Worm (Caenorhabditis elegans) whole organism, young adult: ENCODE results near the gene F46B6.12.

Experiments used
- C06A6.2 ChIP-seq: fragments of 200-800 bp; sonication (Bioruptor generic); conservative IDR thresholded peaks from 2 replicates; pipeline ENCODE4 v1.3.6; 2022; ENCODE audit warnings: missing genetic modification characterization, missing compliant biosample characterization
- F23B12.7 ChIP-seq: sonication (generic microtip); optimal IDR thresholded peaks from 2 replicates; lab custom pipeline; 2017; ENCODE audit warnings: missing genetic modification characterization, mild to moderate bottlenecking, missing compliant biosample characterization, antibody characterized with exemption, moderate library complexity; ENCODE audit not compliant: insufficient read depth
- F37B4.10 ChIP-seq: fragments of 200-800 bp; sonication (Bioruptor generic); IDR thresholded peaks from 2 replicates; pipeline ENCODE4 v1.3.6; 2022; ENCODE audit warnings: missing genetic modification characterization, missing compliant biosample characterization
- F39B2.1 ChIP-seq: fragments of 200-800 bp; sonication (Bioruptor generic); IDR thresholded peaks from 2 replicates; pipeline ENCODE4 v1.3.6; 2022; ENCODE audit warnings: missing genetic modification reagents, missing genetic modification characterization, missing compliant biosample characterization
- T26A5.8 ChIP-seq: sonication (generic microtip); optimal IDR thresholded peaks from 2 replicates; lab custom pipeline; 2016; ENCODE audit warnings: missing genetic modification characterization, missing compliant biosample characterization
- Y56A3A.18 ChIP-seq: fragments of 200-800 bp; sonication (Bioruptor generic); IDR thresholded peaks from 2 replicates; pipeline ENCODE4 v1.3.6; 2022; ENCODE audit warnings: missing genetic modification reagents, missing genetic modification characterization, missing compliant biosample characterization
- ZK185.1 ChIP-seq: sonication (generic microtip); optimal IDR thresholded peaks from 2 replicates; lab custom pipeline; 2016; ENCODE audit warnings: mild to moderate bottlenecking, missing genetic modification characterization, missing compliant biosample characterization; ENCODE audit not compliant: poor library complexity, severe bottlenecking
- aptf-2 ChIP-seq: fragments of 200-800 bp; sonication (Bioruptor generic); conservative IDR thresholded peaks from 2 replicates; pipeline ENCODE4 v1.3.6; 2022; ENCODE audit warnings: missing genetic modification reagents, missing genetic modification characterization, missing compliant biosample characterization
- ccch-3 ChIP-seq: fragments of 200-800 bp; sonication (Bioruptor generic); optimal IDR thresholded peaks from 2 replicates; lab custom pipeline; 2018; ENCODE audit warnings: mild to moderate bottlenecking, missing genetic modification characterization, missing compliant biosample characterization
- ceh-40 ChIP-seq: fragments of 200-800 bp; sonication (Bioruptor generic); IDR thresholded peaks from 2 replicates; pipeline ENCODE4 v1.3.6; 2022; ENCODE audit warnings: missing genetic modification characterization, missing compliant biosample characterization
- die-1 ChIP-seq: sonication (generic microtip); optimal IDR thresholded peaks from 2 replicates; lab custom pipeline; 2016; ENCODE audit warnings: missing genotype, mild to moderate bottlenecking, missing genetic modification characterization, missing compliant biosample characterization
- dpl-1 ChIP-seq: fragments of 150-350 bp; optimal IDR thresholded peaks from 2 replicates; lab custom pipeline; 2014; ENCODE audit warnings: missing biosample characterization, missing genetic modification reagents, missing genetic modification characterization
- efl-1 ChIP-seq: fragments of 150-350 bp; optimal IDR thresholded peaks from 2 replicates; lab custom pipeline; 2014; ENCODE audit warnings: missing biosample characterization, missing genetic modification reagents, missing genetic modification characterization
- ekl-4 ChIP-seq: fragments of 200-800 bp; sonication (Bioruptor generic); IDR thresholded peaks from 2 replicates; pipeline ENCODE4 v1.3.6; 2022; ENCODE audit warnings: missing genetic modification reagents, missing genetic modification characterization, missing compliant biosample characterization
- him-1 ChIP-seq: sonication (generic microtip); optimal IDR thresholded peaks from 2 replicates; lab custom pipeline; 2016; ENCODE audit warnings: missing genotype, missing genetic modification reagents, missing genetic modification characterization, missing compliant biosample characterization
- hlh-26 ChIP-seq: fragments of 200-800 bp; sonication (Bioruptor generic); conservative IDR thresholded peaks from 2 replicates; pipeline ENCODE4 v1.3.6; 2022; ENCODE audit warnings: missing genetic modification reagents, missing genetic modification characterization, missing compliant biosample characterization
- hmg-1.2 ChIP-seq: fragments of 200-800 bp; sonication (Bioruptor generic); IDR thresholded peaks from 2 replicates; pipeline ENCODE4 v1.3.6; 2022; ENCODE audit warnings: missing genetic modification reagents, missing genetic modification characterization, missing compliant biosample characterization
- lag-1 ChIP-seq: fragments of 200-800 bp; sonication (Bioruptor generic); IDR thresholded peaks from 2 replicates; pipeline ENCODE4 v1.3.6; 2022; ENCODE audit warnings: missing genetic modification reagents, missing genetic modification characterization, missing compliant biosample characterization
- let-607 ChIP-seq, 2 experiments: fragments of 200-800 bp in 1 of 2; sonication (Bioruptor generic) in 1 of 2; sonication (generic microtip) in 1 of 2; optimal IDR thresholded peaks; 2 replicates each; lab custom pipeline; 2016 to 2018; ENCODE audit warnings: mild to moderate bottlenecking in 2 of 2, missing compliant biosample characterization in 2 of 2, missing genetic modification characterization in 2 of 2, moderate library complexity in 2 of 2, missing genotype in 1 of 2
- lin-26 ChIP-seq: fragments of 200-800 bp; sonication (Bioruptor generic); IDR thresholded peaks from 2 replicates; pipeline ENCODE4 v1.3.6; 2022; ENCODE audit warnings: missing genetic modification reagents, missing genetic modification characterization, missing compliant biosample characterization
- lin-40 ChIP-seq: sonication (generic microtip); optimal IDR thresholded peaks from 2 replicates; lab custom pipeline; 2016; ENCODE audit warnings: missing genetic modification characterization, mild to moderate bottlenecking, missing compliant biosample characterization, missing genotype, missing genetic modification reagents
- lsl-1 ChIP-seq: fragments of 200-800 bp; sonication (Bioruptor generic); optimal IDR thresholded peaks from 2 replicates; lab custom pipeline; 2018; ENCODE audit warnings: mild to moderate bottlenecking, missing genetic modification characterization, moderate library complexity, missing compliant biosample characterization
- madf-6 ChIP-seq: fragments of 200-800 bp; sonication (Bioruptor generic); IDR thresholded peaks from 2 replicates; pipeline ENCODE4 v1.3.6; 2022; ENCODE audit warnings: missing genetic modification reagents, missing genetic modification characterization, missing compliant biosample characterization
- mcd-1 ChIP-seq: fragments of 200-800 bp; sonication (Bioruptor generic); IDR thresholded peaks from 2 replicates; pipeline ENCODE4 v1.3.6; 2022; ENCODE audit warnings: missing genetic modification reagents, missing genetic modification characterization, missing compliant biosample characterization
- mxl-1 ChIP-seq: sonication (generic microtip); optimal IDR thresholded peaks from 2 replicates; lab custom pipeline; 2016; ENCODE audit warnings: missing genetic modification characterization, missing compliant biosample characterization
- nhr-179 ChIP-seq: sonication (generic microtip); optimal IDR thresholded peaks from 2 replicates; lab custom pipeline; 2016; ENCODE audit warnings: mild to moderate bottlenecking, missing genetic modification characterization, missing compliant biosample characterization
- nhr-80 ChIP-seq: sonication (generic microtip); optimal IDR thresholded peaks from 2 replicates; lab custom pipeline; 2016; ENCODE audit warnings: missing genetic modification characterization, missing compliant biosample characterization
- pha-4 ChIP-seq: fragments of 150-350 bp; sonication (generic microtip); optimal IDR thresholded peaks from 2 replicates; lab custom pipeline; 2014; ENCODE audit warnings: missing biosample characterization, missing genetic modification reagents, missing genetic modification characterization
- rcor-1 ChIP-seq: fragments of 200-800 bp; sonication (Bioruptor generic); IDR thresholded peaks from 2 replicates; pipeline ENCODE4 v1.3.6; 2022; ENCODE audit warnings: missing genetic modification reagents, missing genetic modification characterization, missing compliant biosample characterization
- repo-1 ChIP-seq: sonication (generic microtip); optimal IDR thresholded peaks from 2 replicates; lab custom pipeline; 2017; ENCODE audit warnings: mild to moderate bottlenecking, missing genetic modification characterization, missing compliant biosample characterization
- rpc-1 ChIP-seq, 2 experiments: fragments of 150-350 bp in 1 of 2; sonication (generic microtip) in 1 of 2; optimal IDR thresholded peaks; 2 replicates each; lab custom pipeline; 2014 to 2018; ENCODE audit warnings: missing biosample characterization in 1 of 2, missing genetic modification characterization in 1 of 2, missing genetic modification reagents in 1 of 2, missing genotype in 1 of 2
- sdz-38 ChIP-seq: sonication (generic microtip); optimal IDR thresholded peaks from 2 replicates; lab custom pipeline; 2016; ENCODE audit warnings: missing genotype, missing genetic modification characterization, missing compliant biosample characterization
- tbp1 ChIP-seq: fragments of 200-800 bp; sonication (Bioruptor generic); optimal IDR thresholded peaks from 2 replicates; lab custom pipeline; 2018; ENCODE audit warnings: mild to moderate bottlenecking, missing genetic modification characterization, missing compliant biosample characterization
- unc-130 ChIP-seq: sonication (generic microtip); optimal IDR thresholded peaks from 2 replicates; lab custom pipeline; 2016; ENCODE audit warnings: missing genetic modification reagents, missing genetic modification characterization, missing compliant biosample characterization
- zfh-2 ChIP-seq: fragments of 200-800 bp; sonication (Bioruptor generic); conservative IDR thresholded peaks from 2 replicates; pipeline ENCODE4 v1.3.6; 2022; ENCODE audit warnings: missing genetic modification reagents, missing genetic modification characterization, missing compliant biosample characterization
- ztf-22 ChIP-seq: fragments of 200-800 bp; sonication (Bioruptor generic); optimal IDR thresholded peaks from 2 replicates; lab custom pipeline; 2018; ENCODE audit warnings: mild to moderate bottlenecking, missing genetic modification characterization, moderate library complexity, missing compliant biosample characterization
- ztf-25 ChIP-seq: fragments of 200-800 bp; sonication (Bioruptor generic); IDR thresholded peaks from 2 replicates; pipeline ENCODE4 v1.3.6; 2022; ENCODE audit warnings: missing genetic modification reagents, missing genetic modification characterization, missing compliant biosample characterization

Gene F46B6.12

DNA sequence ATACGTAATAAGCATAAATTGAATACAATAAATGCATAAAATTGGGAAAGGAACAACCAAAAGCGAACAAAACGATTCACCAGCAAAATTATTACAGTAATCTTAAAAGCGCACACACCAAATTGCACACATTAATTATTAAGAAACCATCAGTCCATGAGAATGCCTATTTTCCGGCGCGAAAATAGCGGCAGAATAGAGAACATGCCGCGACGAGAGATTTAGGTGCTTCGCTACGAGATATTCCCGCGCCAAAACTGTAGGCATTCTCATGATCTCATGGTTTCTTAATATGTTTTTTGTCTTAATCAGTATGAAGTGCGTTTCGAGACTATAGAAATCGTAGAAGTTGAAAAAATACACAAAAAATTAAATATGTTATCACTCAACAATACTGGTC, 8.6 kb upstream of the F46B6.12 start (continued):
- peak; percentile 45 for TF ChIP-seq lsl-1 (GFP tag; lab: Kevin White, UChicago)

DNA sequence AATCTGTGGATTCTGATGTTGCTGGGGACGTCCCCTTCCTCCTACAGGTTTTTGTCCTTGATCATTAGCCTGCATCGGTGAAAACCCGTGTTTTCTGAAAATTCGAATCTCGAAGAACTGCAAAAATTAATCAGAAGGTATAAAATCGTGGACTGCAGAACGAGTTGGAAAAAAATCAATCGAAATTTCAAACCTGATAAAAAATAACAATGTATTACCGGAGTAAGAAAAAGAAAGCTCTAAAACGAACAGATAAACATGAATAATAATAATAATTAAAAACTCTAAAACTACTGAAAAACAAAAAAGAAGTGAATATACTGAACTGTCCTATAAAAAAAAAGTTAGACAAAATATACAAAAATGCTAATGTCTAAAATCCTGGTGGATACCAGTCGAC, 7.3 kb upstream of the F46B6.12 start, which contains the start of gene F46B6.5:
Gene F46B6.5 (minus strand): TSS at position 101 of the 400 bp plus-strand sequence.
- TF ChIP-seq ceh-40 (GFP tag; lab: Robert Waterston, UW), result no peak
- TF ChIP-seq T26A5.8 (tag; lab: Kevin White, UChicago), result no peak
- TF ChIP-seq ztf-25 (GFP tag; lab: Robert Waterston, UW), result 0 out of 2 replicates have a peak, but pooled peaks have one; percentile 38
- no peak for TF ChIP-seq dpl-1 (GFP tag; lab: Kevin White, UChicago)

DNA sequence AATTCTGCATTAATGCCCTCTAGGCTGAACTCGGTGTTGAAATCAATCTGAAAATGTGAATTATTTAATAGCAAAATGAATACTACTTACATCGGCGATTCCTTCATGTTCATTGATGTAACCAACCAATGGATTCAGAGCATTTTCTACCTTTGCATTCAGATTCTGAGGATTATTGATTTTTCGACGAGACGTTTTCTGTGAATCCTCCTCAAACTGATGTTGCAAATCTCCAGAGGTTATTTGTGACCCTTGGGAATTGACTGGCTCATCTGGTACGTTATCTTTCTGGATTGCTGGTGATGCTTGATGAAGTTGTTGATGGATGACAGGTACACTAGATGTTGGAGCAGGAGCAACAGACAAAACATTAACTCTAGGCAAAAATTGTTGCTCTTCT, 6.4 kb upstream of the F46B6.12 start:
- TF ChIP-seq nhr-179 (tag; lab: Kevin White, UChicago) (no peak), rpc-1 (optimal IDR thresholded peaks at IDR 0.05; lab: Kevin White, UChicago) (no peak), rpc-1 (tag; optimal IDR thresholded peaks at IDR 0.05; lab: Kevin White, UChicago) (no peak), dpl-1 (GFP tag; lab: Kevin White, UChicago) (no peak), ztf-22 (GFP tag; lab: Kevin White, UChicago) (no peak), zfh-2 (GFP tag; lab: Robert Waterston, UW) (no peak), die-1 (tag; lab: Kevin White, UChicago) (no peak)

DNA sequence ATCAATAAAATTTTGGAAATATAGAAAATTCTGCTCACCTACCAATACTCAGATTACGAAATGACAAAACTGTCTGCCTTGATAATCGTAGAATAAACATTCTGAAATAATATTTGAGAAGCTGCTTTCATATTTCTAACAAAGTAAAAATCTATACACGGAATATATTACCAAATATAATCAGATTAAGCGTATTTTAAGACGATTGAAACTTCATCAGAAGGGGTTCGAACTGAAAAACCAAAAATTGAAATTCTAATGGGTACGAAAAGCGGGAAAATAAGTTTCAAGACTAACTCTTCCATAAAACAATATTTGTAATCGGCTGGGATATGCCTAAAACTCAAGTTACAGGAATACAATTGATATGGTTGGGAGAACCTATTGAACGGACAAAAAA, 3.8 kb upstream of the F46B6.12 start, which contains the start of gene F46B6.4:
Gene F46B6.4 (minus strand): TSS at position 101 of the 400 bp plus-strand sequence.
- TF ChIP-seq efl-1 (no peak), mcd-1 (no peak), lin-26 (GFP tag; lab: Robert Waterston, UW) (no peak)

DNA sequence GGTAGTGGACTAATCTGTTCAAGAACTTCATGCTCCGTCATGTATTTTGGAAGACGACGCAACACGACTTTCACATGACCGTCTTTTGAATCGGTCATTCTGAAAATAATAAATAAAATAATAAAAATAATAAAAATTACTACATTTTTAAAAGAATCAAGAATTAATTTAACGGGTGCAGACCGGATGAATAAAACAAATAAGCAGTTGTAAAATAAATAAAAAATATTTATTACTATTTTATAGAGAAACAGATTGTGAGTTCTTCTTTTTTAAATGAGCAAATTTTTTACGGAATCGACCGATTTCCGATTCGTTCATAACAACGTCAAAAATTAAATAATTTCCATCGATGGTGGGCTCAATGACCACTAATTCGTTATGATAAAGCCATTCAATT, 2.0 kb upstream of the F46B6.12 start, which contains the start of gene smg-4:
Gene smg-4 (minus strand): TSS at position 101 of the 400 bp plus-strand sequence.
- TF ChIP-seq sdz-38 (tag; lab: Kevin White, UChicago) (no peak), ccch-3 (GFP tag; lab: Kevin White, UChicago) (no peak), madf-6 (0 out of 2 replicates have a peak, but pooled peaks have one; percentile 10), let-607 (tag; optimal IDR thresholded peaks at IDR 0.05; lab: Kevin White, UChicago) (no peak)
- TF ChIP-seq, all 124 proteins: peak for 1

DNA sequence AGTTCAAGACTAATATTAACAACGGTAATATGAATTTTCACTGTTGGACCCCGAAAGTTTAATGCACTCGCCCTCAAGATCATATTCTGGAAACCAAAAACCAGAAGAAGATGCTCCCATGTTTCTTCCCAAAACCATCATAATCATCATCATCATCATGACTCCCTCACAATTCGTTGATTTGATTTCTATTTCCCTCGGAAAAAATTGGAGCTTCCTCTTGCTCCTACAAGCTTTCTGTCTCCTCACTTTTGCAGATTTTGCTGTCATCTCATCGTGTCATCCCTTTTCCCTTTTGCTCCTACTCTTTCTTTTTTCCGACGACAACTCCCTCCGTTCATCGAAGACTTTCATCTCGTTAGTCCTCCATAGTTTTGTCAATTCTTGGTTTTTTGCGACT, 3.7 kb downstream of the F46B6.12 start, which contains the start of gene F46B6.2:
Gene F46B6.2 (plus strand): TSS at position 316 of the 400 bp plus-strand sequence.
- TF ChIP-seq mxl-1 (tag; lab: Kevin White, UChicago) (no peak), F39B2.1 (GFP tag; lab: Robert Waterston, UW) (no peak), F23B12.7 (no peak), Y56A3A.18 (GFP tag; lab: Robert Waterston, UW) (no peak), repo-1 (no peak), pha-4 (tag; lab: Kevin White, UChicago) (no peak), nhr-80 (tag; lab: Kevin White, UChicago) (no peak), C06A6.2 (no peak), aptf-2 (GFP tag; lab: Robert Waterston, UW) (no peak)

DNA sequence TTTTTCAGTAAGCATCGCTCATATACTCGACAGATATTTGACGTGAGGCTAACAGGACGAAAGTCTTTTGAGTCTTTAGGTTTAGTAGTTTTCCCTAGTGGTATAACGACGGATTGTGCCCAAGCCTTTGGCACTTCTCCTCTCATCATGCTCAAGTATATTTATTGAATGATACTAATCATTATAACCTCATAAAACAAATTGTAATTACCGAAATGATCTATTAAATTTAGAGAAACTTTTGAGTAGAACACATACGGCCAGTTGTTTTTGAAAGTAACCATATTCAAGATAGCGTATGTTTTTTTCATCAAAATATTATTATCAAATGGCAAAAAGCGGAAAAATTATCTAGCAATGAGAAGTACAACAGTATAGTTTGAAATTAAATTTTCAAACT, 4.3 kb downstream of the F46B6.12 start:
- TF ChIP-seq tbp1 (no peak), hmg-1.2 (GFP tag; lab: Robert Waterston, UW) (no peak), unc-130 (no peak), ekl-4 (GFP tag; lab: Robert Waterston, UW) (no peak), F37B4.10 (GFP tag; lab: Robert Waterston, UW) (no peak), repo-1 (no peak), hlh-26 (no peak), efl-1 (no peak), lin-40 (no peak), him-1 (tag; lab: Kevin White, UChicago) (no peak), nhr-80 (tag; lab: Kevin White, UChicago) (no peak), lag-1 (no peak), ZK185.1 (no peak), rcor-1 (GFP tag; lab: Robert Waterston, UW) (no peak)
